Fruit fly (Drosophila melanogaster) ovary, adult (tissue): ENCODE measurements around the gene CG31792.

Experiments used
- CG17801 ChIP-seq: fragments of 200-800 bp; optimal IDR thresholded peaks from 2 replicates; lab custom pipeline; 2019; ENCODE audit warnings: missing biosample characterization, mild to moderate bottlenecking, missing genetic modification characterization, moderate library complexity; ENCODE audit not compliant: partially characterized antibody

Gene CG31792

dm6 chr2L:19051534-19052100 lies 54.4 kb downstream of the CG31792 start, which contains the start of gene Rpn3:
Gene Rpn3 (plus strand): TSS chr2L:19051790.
- TF ChIP-seq CG17801 (GFP tag; lab: Kevin White, UChicago), result peak; percentile 84
